Fruit fly (Drosophila melanogaster) whole organism, pupa: ENCODE results near the gene smog.

Source experiments
- CG10348 ChIP-seq: fragments of 200-800 bp; sonication (Bioruptor generic); IDR thresholded peaks from 2 replicates; pipeline ENCODE4 v1.3.6; 2022; ENCODE audit warnings: missing biosample characterization, missing genetic modification characterization
- CG12605 ChIP-seq: fragments of 200-800 bp; sonication (Bioruptor generic); IDR thresholded peaks from 2 replicates; pipeline ENCODE4 v1.3.6; 2022; ENCODE audit warnings: missing biosample characterization, missing genetic modification characterization
- CG13204 ChIP-seq: fragments of 200-800 bp; sonication (Bioruptor generic); optimal IDR thresholded peaks from 2 replicates; lab custom pipeline; 2018; ENCODE audit warnings: missing biosample characterization, mild to moderate bottlenecking, missing genetic modification characterization, moderate library complexity
- CG14655 ChIP-seq: fragments of 200-800 bp; sonication (Bioruptor generic); optimal IDR thresholded peaks from 3 replicates; lab custom pipeline; 2017; ENCODE audit warnings: mild to moderate bottlenecking, missing biosample characterization, missing genetic modification reagents, missing genetic modification characterization
- CG15710 ChIP-seq: fragments of 200-800 bp; sonication (Bioruptor generic); optimal IDR thresholded peaks from 2 replicates; lab custom pipeline; 2018; ENCODE audit warnings: missing biosample characterization, mild to moderate bottlenecking, missing genetic modification characterization, moderate library complexity
- CG17806 ChIP-seq: fragments of 200-800 bp; sonication (Bioruptor generic); optimal IDR thresholded peaks from 2 replicates; lab custom pipeline; 2018; ENCODE audit warnings: missing biosample characterization, mild to moderate bottlenecking, missing genetic modification characterization, moderate library complexity
- CG32121 ChIP-seq: fragments of 200-800 bp; sonication (Bioruptor generic); IDR thresholded peaks from 2 replicates; pipeline ENCODE4 v1.3.6; 2022; ENCODE audit warnings: missing biosample characterization, missing genetic modification characterization
- CG34367 ChIP-seq: fragments of 200-800 bp; sonication (Bioruptor generic); optimal IDR thresholded peaks from 2 replicates; lab custom pipeline; 2018; ENCODE audit warnings: missing biosample characterization, mild to moderate bottlenecking, missing genetic modification characterization
- CG4496 ChIP-seq: fragments of 200-800 bp; sonication (Bioruptor generic); IDR thresholded peaks from 3 replicates; pipeline ENCODE4 v1.3.6; 2022; ENCODE audit warnings: missing biosample characterization, missing genetic modification characterization
- CG8159 ChIP-seq: fragments of 200-800 bp; sonication (Bioruptor generic); optimal IDR thresholded peaks from 3 replicates; lab custom pipeline; 2018; ENCODE audit warnings: missing biosample characterization, mild to moderate bottlenecking, missing genetic modification characterization, moderate library complexity
- CG8301 ChIP-seq: fragments of 200-800 bp; sonication (Bioruptor generic); optimal IDR thresholded peaks from 2 replicates; lab custom pipeline; 2018; ENCODE audit warnings: missing biosample characterization, mild to moderate bottlenecking, missing genetic modification characterization
- CG9948 ChIP-seq: fragments of 200-800 bp; sonication (Bioruptor generic); optimal IDR thresholded peaks from 2 replicates; lab custom pipeline; 2018; ENCODE audit warnings: missing biosample characterization, mild to moderate bottlenecking, missing genetic modification characterization, moderate library complexity
- D1 ChIP-seq: fragments of 200-800 bp; sonication (Bioruptor generic); optimal IDR thresholded peaks from 2 replicates; lab custom pipeline; 2018; ENCODE audit warnings: missing biosample characterization, mild to moderate bottlenecking, missing genetic modification characterization, moderate library complexity
- EcR ChIP-seq: fragments of 200-800 bp; sonication (Bioruptor generic); optimal IDR thresholded peaks from 3 replicates; lab custom pipeline; 2019; ENCODE audit warnings: missing biosample characterization, missing genetic modification characterization, mild to moderate bottlenecking, moderate library complexity, missing genetic modification reagents
- Ets98B ChIP-seq: fragments of 200-800 bp; sonication (Bioruptor generic); IDR thresholded peaks from 2 replicates; pipeline ENCODE4 v1.3.6; 2022; ENCODE audit warnings: missing biosample characterization, missing genetic modification characterization
- Pif1A ChIP-seq: fragments of 200-800 bp; sonication (Bioruptor generic); optimal IDR thresholded peaks from 3 replicates; lab custom pipeline; 2016; ENCODE audit warnings: missing biosample characterization, missing genetic modification characterization
- Pif1B ChIP-seq: fragments of 200-800 bp; sonication (Bioruptor generic); optimal IDR thresholded peaks from 3 replicates; lab custom pipeline; 2016; ENCODE audit warnings: missing biosample characterization, missing genetic modification characterization
- Snoo ChIP-seq: fragments of 200-800 bp; sonication (Bioruptor generic); optimal IDR thresholded peaks from 3 replicates; lab custom pipeline; 2017; ENCODE audit warnings: missing biosample characterization, mild to moderate bottlenecking, missing genetic modification characterization, inconsistent platforms
- fd96Ca ChIP-seq: fragments of 200-800 bp; sonication (Bioruptor generic); IDR thresholded peaks from 3 replicates; pipeline ENCODE4 v1.3.6; 2022; ENCODE audit warnings: missing biosample characterization, missing genetic modification characterization
- gl ChIP-seq: fragments of 200-800 bp; sonication (Bioruptor generic); optimal IDR thresholded peaks from 2 replicates; lab custom pipeline; 2018; ENCODE audit warnings: missing biosample characterization, mild to moderate bottlenecking, missing genetic modification characterization
- rn ChIP-seq: fragments of 200-800 bp; sonication (Bioruptor generic); IDR thresholded peaks from 2 replicates; pipeline ENCODE4 v1.3.6; 2022; ENCODE audit warnings: missing biosample characterization, missing genetic modification characterization

smog gene

DNA sequence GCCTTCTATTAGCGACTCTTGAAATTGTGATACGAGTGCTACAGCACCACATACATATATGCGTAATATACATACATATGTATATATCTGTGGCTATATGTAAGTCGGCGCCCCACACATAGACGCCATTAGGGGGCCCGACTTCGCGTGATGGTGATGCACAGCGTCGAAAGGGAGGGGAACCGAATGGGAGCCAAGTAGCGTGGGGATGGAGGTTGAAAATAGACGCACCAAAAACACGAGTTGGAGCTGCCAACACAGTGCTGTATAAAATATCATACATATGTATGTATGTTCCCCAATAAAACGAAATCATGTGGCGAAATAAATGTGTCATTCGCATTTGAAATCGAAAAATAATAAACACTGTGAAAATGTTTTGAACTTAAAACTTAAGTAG lies 34.0 kb downstream of the smog start:
- TF ChIP-seq Pif1B (GFP tag; lab: Kevin White, UChicago) (no peak), D1 (tag; lab: Kevin White, UChicago) (no peak), CG14655 (no peak), CG32121 (GFP tag; lab: Robert Waterston, UW) (0 out of 2 replicates have a peak, but pooled peaks have one; percentile 19), CG9948 (tag; lab: Kevin White, UChicago) (no peak), rn (GFP tag; lab: Robert Waterston, UW) (no peak)

- TF ChIP-seq CG4496 (GFP tag; lab: Robert Waterston, UW): peak; percentile 97
- peak; percentile 97 for TF ChIP-seq CG17806 (tag; lab: Kevin White, UChicago)
- peak; percentile 91 for TF ChIP-seq D1 (tag; lab: Kevin White, UChicago)
- TF ChIP-seq Ets98B (GFP tag; lab: Robert Waterston, UW): peak; percentile 92
- TF ChIP-seq rn (GFP tag; lab: Robert Waterston, UW): peak; percentile 92
- peak; percentile 96 for TF ChIP-seq CG15710
- peak; percentile 88 for TF ChIP-seq CG32121 (GFP tag; lab: Robert Waterston, UW)
- TF ChIP-seq Pif1A (GFP tag; lab: Kevin White, UChicago): peak; percentile 86
- peak; percentile 81 for TF ChIP-seq Snoo (tag; lab: Kevin White, UChicago)
- peak; percentile 56; the same call in 1 of the 2 replicates for TF ChIP-seq CG10348 (GFP tag; lab: Robert Waterston, UW)
- peak; percentile 90 for TF ChIP-seq CG14655
- TF ChIP-seq CG13204 (GFP tag; lab: Kevin White, UChicago): peak; percentile 89
- TF ChIP-seq gl (tag; lab: Kevin White, UChicago): peak; percentile 93
- peak; percentile 98 for TF ChIP-seq CG9948 (tag; lab: Kevin White, UChicago)
- TF ChIP-seq CG34367 (tag; lab: Kevin White, UChicago): peak; percentile 97
- peak; percentile 92 for TF ChIP-seq fd96Ca (GFP tag; lab: Robert Waterston, UW)
- TF ChIP-seq EcR: peak; percentile 88
- peak; percentile 92 for TF ChIP-seq CG8301 (tag; lab: Kevin White, UChicago)
- TF ChIP-seq CG8159 (tag; lab: Kevin White, UChicago): peak; percentile 95
- TF ChIP-seq Pif1B (GFP tag; lab: Kevin White, UChicago): peak; percentile 88
- TF ChIP-seq CG12605 (GFP tag; lab: Robert Waterston, UW): peak; percentile 94
Measured at dm6 chr2L:4887382-4888219, 34.9 kb downstream of the smog start.

DNA sequence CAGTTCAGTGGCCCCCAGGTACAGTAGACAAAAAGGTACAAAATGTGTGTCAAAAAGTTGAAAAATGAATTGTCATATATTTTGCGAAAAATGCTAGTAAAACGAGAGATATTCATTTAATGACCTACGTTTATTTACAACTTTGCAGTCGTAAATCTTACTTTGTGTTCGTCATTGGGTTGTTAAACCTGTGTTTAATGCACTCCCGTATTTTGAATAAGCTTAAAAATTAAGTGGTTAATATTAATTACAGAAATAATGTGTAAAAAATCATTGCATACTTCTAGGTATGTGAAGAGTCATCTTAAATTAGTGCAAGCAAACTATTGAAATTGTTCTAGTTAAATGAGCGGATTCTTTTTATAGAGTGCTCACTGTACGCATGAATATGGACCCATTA lies 35.9 kb downstream of the smog start:
- TF ChIP-seq CG34367 (tag; lab: Kevin White, UChicago) (peak; percentile 19), CG8159 (tag; lab: Kevin White, UChicago) (peak; percentile 44), Pif1B (GFP tag; lab: Kevin White, UChicago) (no peak), D1 (tag; lab: Kevin White, UChicago) (no peak), CG9948 (tag; lab: Kevin White, UChicago) (peak; percentile 53), CG32121 (GFP tag; lab: Robert Waterston, UW) (no peak), CG8301 (tag; lab: Kevin White, UChicago) (no peak), CG14655 (peak; percentile 2), Snoo (tag; lab: Kevin White, UChicago) (no peak), fd96Ca (GFP tag; lab: Robert Waterston, UW) (no peak), EcR (peak; percentile 41), CG15710 (peak; percentile 29), CG17806 (tag; lab: Kevin White, UChicago) (peak; percentile 46)

dm6 chr2L:4889451-4890045 lies 36.9 kb downstream of the smog start, which contains the start of gene CG15625:
CG15625 (plus strand) TSS chr2L:4889995.
- no peak for TF ChIP-seq Pif1B (GFP tag; lab: Kevin White, UChicago)
- no peak for TF ChIP-seq CG34367 (tag; lab: Kevin White, UChicago)
- TF ChIP-seq gl (tag; lab: Kevin White, UChicago): no peak
- no peak for TF ChIP-seq rn (GFP tag; lab: Robert Waterston, UW)

dm6 chr2L:4891914-4892469 lies 39.3 kb downstream of the smog start, which contains the start of gene CG3036:
CG3036 (plus strand) TSS chr2L:4892112.
- TF ChIP-seq CG4496 (GFP tag; lab: Robert Waterston, UW) (0 out of 3 replicates have a peak, but pooled peaks have one; percentile 47), Snoo (tag; lab: Kevin White, UChicago) (peak; percentile 41), CG34367 (tag; lab: Kevin White, UChicago) (no peak), CG13204 (GFP tag; lab: Kevin White, UChicago) (peak; percentile 89), CG17806 (tag; lab: Kevin White, UChicago) (no peak), EcR (peak; percentile 41), Ets98B (GFP tag; lab: Robert Waterston, UW) (peak; percentile 47; the same call in 1 of the 2 replicates), fd96Ca (GFP tag; lab: Robert Waterston, UW) (no peak), CG32121 (GFP tag; lab: Robert Waterston, UW) (peak; percentile 27; the same call in 1 of the 2 replicates)
- TF ChIP-seq, all 21 proteins: peak for 6
